Fruit fly (Drosophila melanogaster) whole organism, embryonic: ENCODE results near the gene CG42819.
A peak's percentile ranks its signal among the peaks of the same experiment; 100 is the strongest.

Experiments
- Ada2b ChIP-seq: fragments of 200-800 bp; sonication (Bioruptor generic); IDR thresholded peaks from 2 replicates; pipeline ENCODE4 v1.3.6; 2022; ENCODE audit warnings: missing biosample characterization, missing genetic modification characterization
- Bteb2 ChIP-seq: fragments of 200-800 bp; sonication (Bioruptor generic); optimal IDR thresholded peaks from 2 replicates; lab custom pipeline; 2016; ENCODE audit warnings: missing biosample characterization, missing genetic modification characterization
- CG1024 ChIP-seq: fragments of 200-800 bp; sonication (Bioruptor generic); IDR thresholded peaks from 2 replicates; pipeline ENCODE4 v1.3.6; 2022; ENCODE audit warnings: missing biosample characterization, missing genetic modification characterization
- CG10274 ChIP-seq: fragments of 200-800 bp; sonication (Bioruptor generic); optimal IDR thresholded peaks from 3 replicates; lab custom pipeline; 2017; ENCODE audit warnings: missing biosample characterization, mild to moderate bottlenecking, missing genetic modification characterization
- CG13123 ChIP-seq: fragments of 200-800 bp; sonication (Bioruptor generic); optimal IDR thresholded peaks from 2 replicates; lab custom pipeline; 2016; ENCODE audit warnings: missing biosample characterization, missing genetic modification characterization
- CG1603 ChIP-seq: fragments of 200-800 bp; sonication (Bioruptor generic); optimal IDR thresholded peaks from 2 replicates; lab custom pipeline; 2019; ENCODE audit warnings: missing biosample characterization, mild to moderate bottlenecking, missing genetic modification characterization, moderate library complexity
- CG1647 ChIP-seq: fragments of 200-800 bp; sonication (Bioruptor generic); optimal IDR thresholded peaks from 3 replicates; lab custom pipeline; 2016; ENCODE audit warnings: missing biosample characterization, missing genetic modification characterization
- CG18011 ChIP-seq: fragments of 200-800 bp; sonication (Bioruptor generic); optimal IDR thresholded peaks from 2 replicates; lab custom pipeline; 2017; ENCODE audit warnings: missing biosample characterization, missing genetic modification characterization, mild to moderate bottlenecking, moderate library complexity, missing genotype
- CG1832 ChIP-seq: fragments of 200-800 bp; sonication (Bioruptor generic); optimal IDR thresholded peaks from 2 replicates; lab custom pipeline; 2017; ENCODE audit warnings: missing biosample characterization, mild to moderate bottlenecking, missing genetic modification characterization, inconsistent platforms
- CG18599 ChIP-seq: fragments of 200-800 bp; sonication (Bioruptor generic); optimal IDR thresholded peaks from 3 replicates; lab custom pipeline; 2017; ENCODE audit warnings: missing biosample characterization, missing genetic modification characterization, mild to moderate bottlenecking, moderate library complexity, missing genetic modification reagents
- CG2129 ChIP-seq: fragments of 200-800 bp; sonication (Bioruptor generic); IDR thresholded peaks from 2 replicates; pipeline ENCODE4 v1.3.6; 2022; ENCODE audit warnings: missing biosample characterization, missing genetic modification characterization; ENCODE audit not compliant: partially characterized antibody
- CG3407 ChIP-seq: fragments of 200-800 bp; sonication (Bioruptor generic); optimal IDR thresholded peaks from 2 replicates; lab custom pipeline; 2018; ENCODE audit warnings: missing biosample characterization, mild to moderate bottlenecking, missing genetic modification characterization
- CG3995 ChIP-seq: fragments of 200-800 bp; sonication (Bioruptor generic); optimal IDR thresholded peaks from 3 replicates; lab custom pipeline; 2016; ENCODE audit warnings: missing biosample characterization, missing genetic modification characterization
- CG4328 ChIP-seq: fragments of 200-800 bp; sonication (Bioruptor generic); optimal IDR thresholded peaks from 3 replicates; lab custom pipeline; 2017; ENCODE audit warnings: missing biosample characterization, missing genetic modification reagents, missing genetic modification characterization
- CG4424 ChIP-seq: fragments of 200-800 bp; sonication (Bioruptor generic); optimal IDR thresholded peaks from 3 replicates; lab custom pipeline; 2016; ENCODE audit warnings: missing biosample characterization, missing genetic modification characterization
- CG4854 ChIP-seq: fragments of 200-800 bp; sonication (Bioruptor generic); optimal IDR thresholded peaks from 2 replicates; lab custom pipeline; 2016; ENCODE audit warnings: missing biosample characterization, missing genetic modification characterization, inconsistent platforms
- CG6175 ChIP-seq: fragments of 200-800 bp; sonication (Bioruptor generic); IDR thresholded peaks from 3 replicates; pipeline ENCODE4 v1.3.6; 2022; ENCODE audit warnings: missing biosample characterization, missing genetic modification characterization
- CG8089 ChIP-seq: fragments of 200-800 bp; sonication (Bioruptor generic); optimal IDR thresholded peaks from 3 replicates; lab custom pipeline; 2016; ENCODE audit warnings: missing biosample characterization, missing genetic modification characterization
- CG8290 ChIP-seq, 3 experiments: fragments of 200-800 bp; sonication (Bioruptor generic); optimal IDR thresholded peaks; 2 replicates each; lab custom pipeline; 2016 to 2019; ENCODE audit warnings: missing biosample characterization in 3 of 3, missing genetic modification characterization in 3 of 3, mild to moderate bottlenecking in 2 of 3, moderate library complexity in 1 of 3
- GATAe ChIP-seq: fragments of 200-800 bp; sonication (Bioruptor generic); conservative IDR thresholded peaks from 2 replicates; pipeline ENCODE4 v1.3.6; 2022; ENCODE audit warnings: missing biosample characterization, missing genetic modification characterization
- Gug ChIP-seq: fragments of 200-800 bp; sonication (Bioruptor generic); IDR thresholded peaks from 4 replicates; pipeline ENCODE4 v1.3.6; 2022; ENCODE audit warnings: missing biosample characterization, missing genetic modification characterization
- HHEX ChIP-seq: fragments of 200-800 bp; sonication (Bioruptor generic); optimal IDR thresholded peaks from 3 replicates; lab custom pipeline; 2017; ENCODE audit warnings: missing biosample characterization, mild to moderate bottlenecking, missing genetic modification characterization, missing genetic modification reagents
- Med ChIP-seq: fragments of 200-800 bp; sonication (Bioruptor generic); peaks from one replicate; lab custom pipeline; 2016; ENCODE audit warnings: missing biosample characterization, missing genetic modification characterization, mild to moderate bottlenecking, inconsistent platforms, moderate library complexity
- Mes4 ChIP-seq: fragments of 200-800 bp; sonication (Bioruptor generic); optimal IDR thresholded peaks from 2 replicates; lab custom pipeline; 2016; ENCODE audit warnings: missing biosample characterization, missing genetic modification characterization
- NC2β ChIP-seq: fragments of 200-800 bp; sonication (Bioruptor generic); optimal IDR thresholded peaks from 2 replicates; lab custom pipeline; 2016; ENCODE audit warnings: missing biosample characterization, missing genetic modification characterization
- NK7.1 ChIP-seq: fragments of 200-800 bp; sonication (Bioruptor generic); optimal IDR thresholded peaks from 3 replicates; lab custom pipeline; 2016; ENCODE audit warnings: missing biosample characterization, missing genetic modification characterization
- Oaz ChIP-seq: fragments of 200-800 bp; sonication (Bioruptor generic); IDR thresholded peaks from 2 replicates; pipeline ENCODE4 v1.3.6; 2022; ENCODE audit warnings: missing biosample characterization, missing genetic modification characterization
- Ssrp ChIP-seq: fragments of 200-800 bp; sonication (Bioruptor generic); optimal IDR thresholded peaks from 2 replicates; lab custom pipeline; 2018; ENCODE audit warnings: missing biosample characterization, mild to moderate bottlenecking, missing genetic modification characterization, moderate library complexity
- amos ChIP-seq: fragments of 200-800 bp; sonication (Bioruptor generic); IDR thresholded peaks from 2 replicates; pipeline ENCODE4 v1.3.6; 2022; ENCODE audit warnings: missing biosample characterization, missing genetic modification characterization; ENCODE audit not compliant: partially characterized antibody
- aop ChIP-seq: fragments of 200-800 bp; sonication (Bioruptor generic); IDR thresholded peaks from 2 replicates; pipeline ENCODE4 v1.3.6; 2022; ENCODE audit warnings: missing biosample characterization, missing genetic modification characterization
- ash1 ChIP-seq: fragments of 200-800 bp; sonication (Bioruptor generic); optimal IDR thresholded peaks from 2 replicates; lab custom pipeline; 2018; ENCODE audit warnings: missing biosample characterization, mild to moderate bottlenecking, missing genetic modification characterization
- ato ChIP-seq: fragments of 200-800 bp; sonication (Bioruptor generic); IDR thresholded peaks from 2 replicates; pipeline ENCODE4 v1.3.6; 2022; ENCODE audit warnings: missing biosample characterization, missing genetic modification characterization; ENCODE audit not compliant: partially characterized antibody
- bbx ChIP-seq: fragments of 200-800 bp; sonication (Bioruptor generic); IDR thresholded peaks from 2 replicates; pipeline ENCODE4 v1.3.6; 2022; ENCODE audit warnings: missing biosample characterization, missing genetic modification characterization; ENCODE audit not compliant: partially characterized antibody
- cg ChIP-seq: fragments of 200-800 bp; sonication (Bioruptor generic); optimal IDR thresholded peaks from 3 replicates; lab custom pipeline; 2019; ENCODE audit warnings: missing biosample characterization, mild to moderate bottlenecking, missing genetic modification characterization, moderate library complexity
- exex ChIP-seq: fragments of 200-800 bp; sonication (Bioruptor generic); optimal IDR thresholded peaks from 4 replicates; lab custom pipeline; 2018; ENCODE audit warnings: missing biosample characterization, mild to moderate bottlenecking, missing genetic modification characterization, moderate library complexity
- gfzf ChIP-seq: fragments of 200-800 bp; sonication (Bioruptor generic); optimal IDR thresholded peaks from 2 replicates; lab custom pipeline; 2016; ENCODE audit warnings: missing biosample characterization, mild to moderate bottlenecking, missing genetic modification characterization, moderate library complexity
- grn ChIP-seq: fragments of 200-800 bp; sonication (Bioruptor generic); optimal IDR thresholded peaks from 3 replicates; lab custom pipeline; 2017; ENCODE audit warnings: missing biosample characterization, missing genetic modification characterization
- pfk ChIP-seq: fragments of 200-800 bp; sonication (Bioruptor generic); optimal IDR thresholded peaks from 2 replicates; lab custom pipeline; 2018; ENCODE audit warnings: missing biosample characterization, mild to moderate bottlenecking, missing genetic modification characterization, moderate library complexity
- run ChIP-seq: fragments of 200-800 bp; sonication (Bioruptor generic); optimal IDR thresholded peaks from 3 replicates; lab custom pipeline; 2018; ENCODE audit warnings: missing biosample characterization, mild to moderate bottlenecking, missing genetic modification characterization
- sens ChIP-seq: fragments of 200-800 bp; sonication (Bioruptor generic); peaks from one replicate; lab custom pipeline; 2016; ENCODE audit warnings: missing biosample characterization, missing genetic modification characterization
- sr ChIP-seq: fragments of 200-800 bp; sonication (Bioruptor generic); IDR thresholded peaks from 3 replicates; pipeline ENCODE4 v1.3.6; 2022; ENCODE audit warnings: missing biosample characterization, missing genetic modification characterization
- unc-4 ChIP-seq: fragments of 200-800 bp; sonication (Bioruptor generic); IDR thresholded peaks from 2 replicates; pipeline ENCODE4 v1.3.6; 2022; ENCODE audit warnings: missing biosample characterization, missing genetic modification characterization; ENCODE audit not compliant: partially characterized antibody
- vnd ChIP-seq: fragments of 200-800 bp; sonication (Bioruptor generic); IDR thresholded peaks from 3 replicates; pipeline ENCODE4 v1.3.6; 2022; ENCODE audit warnings: missing biosample characterization, missing genetic modification characterization; ENCODE audit not compliant: partially characterized antibody
- wdn ChIP-seq: fragments of 200-800 bp; sonication (Bioruptor generic); IDR thresholded peaks from 2 replicates; pipeline ENCODE4 v1.3.6; 2022; ENCODE audit warnings: missing biosample characterization, missing genetic modification characterization
- zen2 ChIP-seq: fragments of 200-800 bp; sonication (Bioruptor generic); IDR thresholded peaks from 3 replicates; pipeline ENCODE4 v1.3.6; 2022; ENCODE audit warnings: missing biosample characterization, missing genetic modification characterization; ENCODE audit not compliant: partially characterized antibody
- zfh2 ChIP-seq: fragments of 200-800 bp; sonication (Bioruptor generic); optimal IDR thresholded peaks from 2 replicates; lab custom pipeline; 2016; ENCODE audit warnings: missing biosample characterization, missing genetic modification characterization

Gene CG42819

DNA sequence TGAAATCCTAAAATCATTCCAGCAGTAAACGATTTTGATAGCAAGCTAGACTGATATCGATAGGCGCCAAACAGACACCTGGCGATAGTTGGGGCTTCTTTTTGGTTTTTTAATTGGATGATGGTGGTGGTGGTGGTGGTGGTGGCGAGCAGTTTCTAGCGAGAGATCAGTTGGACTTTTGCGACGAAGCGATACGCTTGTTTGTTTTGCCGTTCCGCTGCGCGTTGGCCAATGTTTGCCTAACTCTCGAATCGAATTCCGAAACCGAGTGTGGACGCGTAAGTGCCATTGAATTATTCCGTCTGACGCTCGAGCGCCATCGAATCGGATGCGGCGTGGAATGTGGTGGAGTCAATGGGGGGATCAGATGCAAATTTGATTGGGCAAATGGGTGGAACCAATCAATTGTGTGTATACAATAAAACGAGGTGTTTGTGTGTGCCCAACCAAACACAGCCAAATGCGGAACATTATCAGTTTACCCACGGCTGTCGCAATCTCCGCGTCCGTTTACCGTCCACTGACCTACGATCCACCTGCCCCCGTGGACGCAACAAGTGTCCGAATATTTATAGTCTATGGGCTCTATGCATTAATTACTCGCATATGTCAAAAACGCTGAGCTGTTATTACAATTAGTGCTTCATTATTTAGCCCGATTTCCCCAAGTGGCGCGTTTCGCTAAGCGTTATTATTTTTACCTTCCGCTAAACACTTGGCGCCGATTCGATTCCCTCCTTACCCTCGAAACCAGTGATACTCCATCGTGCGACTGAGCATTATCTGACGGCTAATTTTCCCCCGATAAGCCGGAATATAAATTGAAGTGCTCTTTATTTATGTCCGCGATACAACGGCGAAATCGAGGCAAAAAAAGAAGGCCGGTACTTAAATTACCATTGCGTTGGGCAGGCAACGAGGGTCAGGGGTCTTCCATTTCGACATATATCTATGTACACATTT, 18.5 kb downstream of the CG42819 start, which contains the start of gene CG17292 (continued):
- TF ChIP-seq CG6175 (GFP tag; lab: Robert Waterston, UW): peak; percentile 58; the same call in 2 of the 3 replicates
- TF ChIP-seq CG18011 (GFP tag; lab: Kevin White, UChicago): peak; percentile 39
- TF ChIP-seq CG3995 (GFP tag; lab: Kevin White, UChicago): peak; percentile 19
- peak; percentile 21 for TF ChIP-seq NK7.1
- no peak for TF ChIP-seq Bteb2 (GFP tag; lab: Kevin White, UChicago)
- TF ChIP-seq CG8089 (GFP tag; lab: Kevin White, UChicago): peak; percentile 33
- peak; percentile 17 for TF ChIP-seq grn (GFP tag; lab: Kevin White, UChicago)
- TF ChIP-seq CG8290 (GFP tag; optimal IDR thresholded peaks at IDR 0.05; lab: Kevin White, UChicago): no peak
- TF ChIP-seq CG8290 (tag; optimal IDR thresholded peaks at IDR 0.05; lab: Kevin White, UChicago): peak in 1 of 2 experiments; percentile 88
- TF ChIP-seq sr: peak; percentile 61; the same call in 2 of the 3 replicates
- TF ChIP-seq CG18599: peak; percentile 56
- TF ChIP-seq zen2 (GFP tag; lab: Robert Waterston, UW): peak; percentile 82
- peak; percentile 27 for TF ChIP-seq Mes4
- peak; percentile 32 for TF ChIP-seq sens (GFP tag; lab: Kevin White, UChicago)
- peak; percentile 27; the same call in 1 of the 2 replicates for TF ChIP-seq wdn (GFP tag; lab: Robert Waterston, UW)
- TF ChIP-seq CG10274: peak; percentile 13
- TF ChIP-seq GATAe (GFP tag; lab: Robert Waterston, UW): peak; percentile 18; the same call in 1 of the 2 replicates
- peak; percentile 1 for TF ChIP-seq zfh2 (GFP tag; lab: Kevin White, UChicago)
- no peak for TF ChIP-seq CG4424 (GFP tag; lab: Kevin White, UChicago)
- peak; percentile 28 for TF ChIP-seq CG1647 (GFP tag; lab: Kevin White, UChicago)
- TF ChIP-seq exex (tag; lab: Kevin White, UChicago): peak; percentile 94
- TF ChIP-seq aop (GFP tag; lab: Robert Waterston, UW): no peak
- TF ChIP-seq CG13123 (GFP tag; lab: Kevin White, UChicago): no peak
- TF ChIP-seq HHEX (GFP tag; lab: Kevin White, UChicago): peak; percentile 58
- peak; percentile 66 for TF ChIP-seq run
- no peak for TF ChIP-seq CG1832
- peak; percentile 53 for TF ChIP-seq gfzf (GFP tag; lab: Kevin White, UChicago)
- TF ChIP-seq bbx (GFP tag; lab: Robert Waterston, UW): peak; percentile 95
- TF ChIP-seq pfk: peak; percentile 6
- TF ChIP-seq CG1024: peak; percentile 67
- peak; percentile 95 for TF ChIP-seq Med
- peak; percentile 80 for TF ChIP-seq vnd (GFP tag; lab: Robert Waterston, UW)
- peak; percentile 40; the same call in 2 of the 4 replicates for TF ChIP-seq Gug (GFP tag; lab: Robert Waterston, UW)
- TF ChIP-seq Ada2b (GFP tag; lab: Robert Waterston, UW): peak; percentile 20; the same call in 1 of the 2 replicates
- TF ChIP-seq CG3407: peak; percentile 51
- TF ChIP-seq Oaz (GFP tag; lab: Robert Waterston, UW): peak; percentile 24; the same call in 1 of the 2 replicates
- TF ChIP-seq CG4854 (GFP tag; lab: Kevin White, UChicago): peak; percentile 37
- peak; percentile 9 for TF ChIP-seq CG4328 (GFP tag; lab: Kevin White, UChicago)
- peak; percentile 3 for TF ChIP-seq Ssrp (tag; lab: Kevin White, UChicago)
- peak; percentile 89 for TF ChIP-seq unc-4
- peak; percentile 32 for TF ChIP-seq NC2β (GFP tag; lab: Kevin White, UChicago)
- peak; percentile 84 for TF ChIP-seq ato (GFP tag; lab: Robert Waterston, UW)
- TF ChIP-seq amos: peak; percentile 94
- peak; percentile 51 for TF ChIP-seq cg (GFP tag; lab: Kevin White, UChicago)
- TF ChIP-seq CG1603 (tag; lab: Kevin White, UChicago): peak; percentile 61
- TF ChIP-seq ash1 (GFP tag; lab: Kevin White, UChicago): no peak
- peak; percentile 31; the same call in 1 of the 2 replicates for TF ChIP-seq CG2129 (GFP tag; lab: Robert Waterston, UW)
